Worm (Caenorhabditis elegans) whole organism, midembryonic: ENCODE data around the gene Y52E8A.6.

Source experiments
- T22C8.4 ChIP-seq: fragments of 200-800 bp; sonication (Bioruptor generic); IDR thresholded peaks from 2 replicates; pipeline ENCODE4 v1.3.6; 2022; ENCODE audit warnings: missing genetic modification characterization, missing compliant biosample characterization
- cog-1 ChIP-seq: sonication (generic microtip); optimal IDR thresholded peaks from 2 replicates; lab custom pipeline; 2016; ENCODE audit warnings: missing genetic modification characterization, missing compliant biosample characterization
- flt-1 ChIP-seq: fragments of 200-800 bp; sonication (Bioruptor generic); IDR thresholded peaks from 2 replicates; pipeline ENCODE4 v1.3.6; 2022; ENCODE audit warnings: missing genetic modification characterization, missing compliant biosample characterization
- klf-2 ChIP-seq: fragments of 200-800 bp; sonication (Bioruptor generic); conservative IDR thresholded peaks from 2 replicates; pipeline ENCODE4 v1.3.6; 2022; ENCODE audit warnings: missing genetic modification reagents, missing genetic modification characterization, missing compliant biosample characterization
- med-1 ChIP-seq: sonication (generic microtip); optimal IDR thresholded peaks from 2 replicates; lab custom pipeline; 2017; ENCODE audit warnings: missing genetic modification characterization, mild to moderate bottlenecking, missing compliant biosample characterization, antibody characterized with exemption, missing genetic modification reagents; ENCODE audit not compliant: insufficient read depth
- ref-1 ChIP-seq: fragments of 200-800 bp; sonication (Bioruptor generic); conservative IDR thresholded peaks from 2 replicates; pipeline ENCODE4 v1.3.6; 2022; ENCODE audit warnings: missing genetic modification reagents, missing genetic modification characterization, missing compliant biosample characterization
- tab-1 ChIP-seq: fragments of 200-800 bp; sonication (Bioruptor generic); IDR thresholded peaks from 2 replicates; pipeline ENCODE4 v1.3.6; 2022; ENCODE audit warnings: missing genetic modification characterization, missing compliant biosample characterization
- ztf-23 ChIP-seq: fragments of 200-800 bp; sonication (Bioruptor generic); IDR thresholded peaks from 2 replicates; pipeline ENCODE4 v1.3.6; 2022; ENCODE audit warnings: missing genetic modification reagents, missing genetic modification characterization, missing compliant biosample characterization
- ztf-29 ChIP-seq: fragments of 200-800 bp; sonication (Bioruptor generic); IDR thresholded peaks from 2 replicates; pipeline ENCODE4 v1.3.6; 2022; ENCODE audit warnings: missing genetic modification reagents, missing genetic modification characterization, missing compliant biosample characterization

Y52E8A.6 gene

ce11 chrII:4337731-4338130 lies 18.0 kb upstream of the Y52E8A.6 start:
- TF ChIP-seq tab-1 (GFP tag; lab: Robert Waterston, UW) (no peak), flt-1 (GFP tag; lab: Robert Waterston, UW) (no peak), T22C8.4 (GFP tag; lab: Robert Waterston, UW) (no peak), med-1 (GFP tag; lab: Kevin White, UChicago) (no peak), cog-1 (tag; lab: Kevin White, UChicago) (no peak), ref-1 (GFP tag; lab: Robert Waterston, UW) (no peak), ztf-23 (GFP tag; lab: Robert Waterston, UW) (no peak), klf-2 (GFP tag; lab: Robert Waterston, UW) (no peak), ztf-29 (no peak)

DNA sequence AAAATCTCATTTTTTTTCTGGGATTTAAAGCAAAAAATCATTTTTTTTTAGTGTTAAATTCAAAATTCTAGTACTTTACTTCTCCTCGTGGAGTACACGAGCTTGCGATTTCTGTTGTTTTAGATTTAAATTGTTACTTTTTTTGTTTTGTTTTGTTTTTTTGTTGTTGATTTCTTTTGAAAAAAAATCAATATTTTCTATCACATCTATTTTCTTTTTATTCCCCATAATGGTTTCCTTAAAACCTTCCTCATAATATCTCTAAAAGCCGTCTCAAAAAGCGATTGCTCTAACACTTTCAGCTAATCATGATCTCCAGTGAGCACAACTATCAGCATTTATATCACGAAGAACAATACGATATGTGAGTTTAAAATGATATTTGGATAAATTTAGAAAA lies 14.7 kb upstream of the Y52E8A.6 start, which contains the start of gene madf-3:
TSS of gene madf-3 (plus strand) at position 301 of the 400 bp plus-strand sequence.
- no peak for TF ChIP-seq ztf-23 (GFP tag; lab: Robert Waterston, UW)
- TF ChIP-seq cog-1 (tag; lab: Kevin White, UChicago) = no peak
- no peak for TF ChIP-seq flt-1 (GFP tag; lab: Robert Waterston, UW)
- TF ChIP-seq med-1 (GFP tag; lab: Kevin White, UChicago) = no peak
- TF ChIP-seq ref-1 (GFP tag; lab: Robert Waterston, UW) = no peak
- no peak for TF ChIP-seq klf-2 (GFP tag; lab: Robert Waterston, UW)
- no peak for TF ChIP-seq T22C8.4 (GFP tag; lab: Robert Waterston, UW)
- no peak for TF ChIP-seq ztf-29
- no peak for TF ChIP-seq tab-1 (GFP tag; lab: Robert Waterston, UW)

ce11 chrII:4328716-4329115 lies 8.9 kb upstream of the Y52E8A.6 start, which contains the start of gene H20J04.4:
H20J04.4 (plus strand) TSS chrII:4329016.
- TF ChIP-seq cog-1 (tag; lab: Kevin White, UChicago) (no peak), tab-1 (GFP tag; lab: Robert Waterston, UW) (no peak), klf-2 (GFP tag; lab: Robert Waterston, UW) (no peak), T22C8.4 (GFP tag; lab: Robert Waterston, UW) (no peak), ztf-29 (no peak), ref-1 (GFP tag; lab: Robert Waterston, UW) (no peak), med-1 (GFP tag; lab: Kevin White, UChicago) (no peak)

DNA sequence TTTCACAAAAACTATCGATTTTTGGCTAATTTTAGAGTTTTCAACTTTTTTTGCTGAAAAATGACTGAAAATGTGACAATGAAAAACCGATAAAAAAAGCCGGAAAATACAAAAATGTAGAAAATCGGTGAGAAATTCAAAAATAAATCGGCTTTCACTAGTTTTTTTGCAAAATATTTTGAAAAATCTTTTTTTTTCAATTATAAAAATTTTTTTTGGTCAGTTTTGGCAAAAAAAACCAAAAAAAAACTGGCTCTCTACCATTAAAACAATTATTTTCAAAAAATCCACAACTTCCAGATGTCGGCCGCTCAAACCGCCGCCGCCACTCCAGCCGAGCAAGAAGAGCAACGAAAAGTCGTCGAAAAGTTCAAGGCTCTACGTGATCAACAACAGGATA lies 6.7 kb upstream of the Y52E8A.6 start, which contains the start of gene pfd-2:
TSS of gene pfd-2 (plus strand) at position 301 of the 400 bp plus-strand sequence.
- TF ChIP-seq flt-1 (GFP tag; lab: Robert Waterston, UW) = no peak
- TF ChIP-seq ztf-23 (GFP tag; lab: Robert Waterston, UW) = no peak
- no peak for TF ChIP-seq cog-1 (tag; lab: Kevin White, UChicago)
- no peak for TF ChIP-seq tab-1 (GFP tag; lab: Robert Waterston, UW)
- no peak for TF ChIP-seq klf-2 (GFP tag; lab: Robert Waterston, UW)
- no peak for TF ChIP-seq T22C8.4 (GFP tag; lab: Robert Waterston, UW)
- no peak for TF ChIP-seq med-1 (GFP tag; lab: Kevin White, UChicago)
- TF ChIP-seq ref-1 (GFP tag; lab: Robert Waterston, UW) = no peak
- no peak for TF ChIP-seq ztf-29

ce11 chrII:4324061-4324460 lies 4.3 kb upstream of the Y52E8A.6 start, which contains the start of gene mog-2:
mog-2 (plus strand) TSS chrII:4324361.
- TF ChIP-seq klf-2 (GFP tag; lab: Robert Waterston, UW) (no peak), ztf-23 (GFP tag; lab: Robert Waterston, UW) (no peak), ztf-29 (no peak), tab-1 (GFP tag; lab: Robert Waterston, UW) (no peak), T22C8.4 (GFP tag; lab: Robert Waterston, UW) (no peak), med-1 (GFP tag; lab: Kevin White, UChicago) (no peak), flt-1 (GFP tag; lab: Robert Waterston, UW) (no peak), cog-1 (tag; lab: Kevin White, UChicago) (no peak), ref-1 (GFP tag; lab: Robert Waterston, UW) (no peak)

- TF ChIP-seq ref-1 (GFP tag; lab: Robert Waterston, UW) (no peak), flt-1 (GFP tag; lab: Robert Waterston, UW) (no peak), ztf-29 (no peak), tab-1 (GFP tag; lab: Robert Waterston, UW) (no peak), med-1 (GFP tag; lab: Kevin White, UChicago) (no peak), T22C8.4 (GFP tag; lab: Robert Waterston, UW) (no peak), ztf-23 (GFP tag; lab: Robert Waterston, UW) (no peak), cog-1 (tag; lab: Kevin White, UChicago) (no peak), klf-2 (GFP tag; lab: Robert Waterston, UW) (no peak)
These were observed 3.1 kb upstream of the Y52E8A.6 start, which contains the start of gene H20J04.6 for ce11 chrII:4322871-4323270. H20J04.6 (plus strand) TSS chrII:4323256.

ce11 chrII:4321766-4322165 lies 2.0 kb upstream of the Y52E8A.6 start, which contains the start of gene Y52E8A.1:
Y52E8A.1 (plus strand) TSS chrII:4322066.
- TF ChIP-seq flt-1 (GFP tag; lab: Robert Waterston, UW) (no peak), tab-1 (GFP tag; lab: Robert Waterston, UW) (no peak), klf-2 (GFP tag; lab: Robert Waterston, UW) (no peak), ref-1 (GFP tag; lab: Robert Waterston, UW) (no peak), T22C8.4 (GFP tag; lab: Robert Waterston, UW) (no peak), med-1 (GFP tag; lab: Kevin White, UChicago) (no peak), ztf-29 (no peak), cog-1 (tag; lab: Kevin White, UChicago) (no peak), ztf-23 (GFP tag; lab: Robert Waterston, UW) (no peak)

DNA sequence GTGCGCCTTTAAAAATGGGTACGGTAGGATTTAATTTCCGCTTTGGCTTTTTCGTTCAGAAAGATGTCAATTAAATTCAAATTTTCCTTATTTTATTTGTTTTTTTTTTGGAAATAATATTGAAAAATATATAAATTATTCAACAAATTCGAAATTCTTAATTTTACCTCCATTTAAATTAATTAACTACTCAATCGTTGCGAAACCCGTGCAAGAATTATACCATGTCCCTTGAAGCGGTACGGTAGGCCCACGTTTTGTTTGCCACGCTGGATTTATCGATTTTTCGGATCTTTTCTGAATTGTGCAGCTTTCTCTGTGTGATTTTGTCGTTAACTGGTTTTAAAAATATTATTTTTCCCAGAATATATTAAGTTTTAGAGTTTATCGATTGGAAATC lies 686 bp upstream of the Y52E8A.6 start, which contains the start of gene Y52E8A.2:
TSS of gene Y52E8A.2 (plus strand) at position 382 of the 400 bp plus-strand sequence.
- TF ChIP-seq med-1 (GFP tag; lab: Kevin White, UChicago) = no peak
- no peak for TF ChIP-seq T22C8.4 (GFP tag; lab: Robert Waterston, UW)
- no peak for TF ChIP-seq cog-1 (tag; lab: Kevin White, UChicago)
- TF ChIP-seq klf-2 (GFP tag; lab: Robert Waterston, UW) = no peak
- no peak for TF ChIP-seq ztf-23 (GFP tag; lab: Robert Waterston, UW)
- TF ChIP-seq flt-1 (GFP tag; lab: Robert Waterston, UW) = no peak
- no peak for TF ChIP-seq tab-1 (GFP tag; lab: Robert Waterston, UW)
- TF ChIP-seq ztf-29 = no peak
- TF ChIP-seq ref-1 (GFP tag; lab: Robert Waterston, UW) = no peak
